Worm (Caenorhabditis elegans): Measurements from ENCODE around the gene nhr-257.

The nhr-257 gene

DNA sequence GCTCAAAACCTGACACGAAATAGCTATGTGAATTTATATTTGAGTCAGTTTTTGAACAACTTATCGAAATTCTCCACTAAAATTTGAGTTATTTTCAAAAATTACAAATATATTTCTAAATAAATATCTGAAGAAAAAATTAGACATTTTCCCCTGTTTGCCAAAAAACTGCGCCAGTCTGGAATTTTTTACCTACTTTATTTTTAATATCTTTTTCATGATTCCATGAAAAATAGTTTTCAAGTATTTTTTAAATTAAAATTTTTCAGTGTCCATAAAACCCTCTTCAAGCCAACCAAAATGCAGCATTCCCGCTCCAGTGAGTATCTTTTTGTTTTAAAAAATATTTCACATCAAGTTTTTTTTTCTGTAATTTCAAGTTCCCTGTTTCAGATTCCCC lies 38.4 kb downstream of the nhr-257 start, which contains the start of gene F53C3.8:
Gene F53C3.8 (plus strand): TSS at position 301 of the 400 bp plus-strand sequence.
- TF ChIP-seq mml-1 (tag; optimal IDR thresholded peaks at IDR 0.05) (no peak), fkh-10 (GFP tag; optimal IDR thresholded peaks at IDR 0.05) (no peak), lsy-12 (tag; optimal IDR thresholded peaks at IDR 0.05) (no peak), nhr-43 (tag; optimal IDR thresholded peaks at IDR 0.05; ENCODE audit: poor library complexity, severe bottlenecking) (no peak), daf-12 (tag; optimal IDR thresholded peaks at IDR 0.05) (no peak), elt-1 (tag; optimal IDR thresholded peaks at IDR 0.05) (no peak), aly-2 (tag; optimal IDR thresholded peaks at IDR 0.05) (no peak), fkh-2 (tag; optimal IDR thresholded peaks at IDR 0.05) (no peak), mdl-1 (tag; optimal IDR thresholded peaks at IDR 0.05) (no peak), nhr-25 (tag; optimal IDR thresholded peaks at IDR 0.05) (no peak), nfya-1 (tag; optimal IDR thresholded peaks at IDR 0.05; ENCODE audit: insufficient read depth) (no peak), elt-2 (tag; optimal IDR thresholded peaks at IDR 0.05) (no peak), nhr-67 (tag; optimal IDR thresholded peaks at IDR 0.05) (no peak), pha-4 (tag; optimal IDR thresholded peaks at IDR 0.05) (no peak)

DNA sequence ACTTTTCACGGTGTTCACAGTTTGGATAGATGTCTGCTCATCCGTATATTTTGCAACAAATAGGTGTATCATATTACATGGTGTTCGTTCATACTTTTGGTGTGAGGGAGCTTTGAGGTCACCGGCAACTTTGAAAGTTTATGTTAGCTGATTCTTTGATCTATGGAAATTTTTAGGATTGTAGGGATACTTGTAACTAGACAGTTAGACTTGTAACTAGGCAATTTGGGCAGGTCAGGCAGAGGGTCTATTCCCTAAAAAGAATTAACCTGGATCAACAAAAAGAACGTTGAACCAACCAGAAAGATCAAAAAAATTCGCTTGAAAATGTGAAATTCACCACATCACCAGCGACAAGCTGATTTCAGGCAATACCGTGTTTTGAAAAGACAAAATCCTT lies 41.2 kb downstream of the nhr-257 start:
- TF ChIP-seq snpc-4 (tag; optimal IDR thresholded peaks at IDR 0.05): no peak
- TF ChIP-seq nhr-12 (tag; optimal IDR thresholded peaks at IDR 0.05): no peak
- no peak for TF ChIP-seq unc-62 (GFP tag; optimal IDR thresholded peaks at IDR 0.05)
- TF ChIP-seq elt-3 (tag; optimal IDR thresholded peaks at IDR 0.05): no peak

DNA sequence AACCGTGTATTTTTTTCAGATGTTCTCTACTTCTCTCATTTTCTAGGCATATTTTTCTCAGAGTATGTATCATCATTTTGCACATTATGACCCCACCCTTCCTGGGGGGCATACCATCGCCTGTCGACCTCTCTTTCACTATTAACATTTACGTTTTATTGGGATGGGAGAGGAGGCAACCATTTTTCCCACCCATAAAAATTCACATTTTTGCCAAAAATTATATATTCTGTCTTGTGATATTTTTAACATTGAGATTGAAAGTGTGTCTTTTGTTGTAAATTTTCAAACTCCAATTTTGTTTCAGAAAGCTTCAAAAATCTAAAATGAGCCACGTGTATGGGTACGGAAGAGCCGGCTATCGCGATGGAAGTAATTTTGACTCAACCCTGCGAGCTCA lies 42.0 kb downstream of the nhr-257 start, which contains the start of gene F53C3.7:
Gene F53C3.7 (plus strand): TSS at position 301 of the 400 bp plus-strand sequence.
- no peak for TF ChIP-seq ceh-28 (tag; optimal IDR thresholded peaks at IDR 0.05)
- no peak for TF ChIP-seq nhr-77 (tag; optimal IDR thresholded peaks at IDR 0.05)
- TF ChIP-seq fkh-10 (GFP tag; optimal IDR thresholded peaks at IDR 0.05): no peak
- TF ChIP-seq tbx-2 (tag; optimal IDR thresholded peaks at IDR 0.05): no peak
- no peak for TF ChIP-seq egl-27 (tag; optimal IDR thresholded peaks at IDR 0.05)
- no peak for TF ChIP-seq nhr-25 (tag; optimal IDR thresholded peaks at IDR 0.05)
- no peak for TF ChIP-seq elt-2 (tag; optimal IDR thresholded peaks at IDR 0.05)
- no peak for TF ChIP-seq nhr-76 (tag; optimal IDR thresholded peaks at IDR 0.05)
- no peak for TF ChIP-seq lin-15B (tag; optimal IDR thresholded peaks at IDR 0.05)
- TF ChIP-seq R02D3.7 (tag; optimal IDR thresholded peaks at IDR 0.05): no peak
- no peak for TF ChIP-seq pqm-1 (tag; optimal IDR thresholded peaks at IDR 0.05)
- no peak for TF ChIP-seq ZK546.5 (tag; optimal IDR thresholded peaks at IDR 0.05)
- TF ChIP-seq nhr-67 (tag; optimal IDR thresholded peaks at IDR 0.05): no peak
- TF ChIP-seq unc-62 (GFP tag; optimal IDR thresholded peaks at IDR 0.05): no peak
- TF ChIP-seq nhr-11 (tag; optimal IDR thresholded peaks at IDR 0.05): no peak
- no peak for TF ChIP-seq aly-2 (tag; optimal IDR thresholded peaks at IDR 0.05)
- TF ChIP-seq ceh-9 (tag; optimal IDR thresholded peaks at IDR 0.05): no peak

DNA sequence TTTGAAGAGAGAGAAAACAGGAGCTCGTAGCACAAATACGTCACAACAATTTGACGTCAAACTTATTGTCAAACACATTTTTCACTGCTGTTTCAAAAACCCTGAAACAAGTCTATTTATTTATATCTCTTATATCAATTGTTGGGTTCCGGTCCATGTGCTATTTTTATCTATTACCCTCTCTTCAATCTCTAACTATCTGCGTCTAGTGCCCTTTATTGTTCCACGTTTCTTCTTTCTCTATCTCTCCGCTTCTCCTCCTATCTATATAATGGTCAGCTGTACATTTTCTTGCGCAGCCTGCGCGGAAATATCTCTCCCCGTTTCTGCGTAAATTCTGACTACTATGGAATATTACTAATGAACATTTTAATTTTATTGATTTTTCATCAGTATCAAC lies 44.2 kb downstream of the nhr-257 start:
- TF ChIP-seq nhr-237 (tag; optimal IDR thresholded peaks at IDR 0.05): no peak
- no peak for TF ChIP-seq nhr-12 (tag; optimal IDR thresholded peaks at IDR 0.05)
- TF ChIP-seq pqm-1 (tag; optimal IDR thresholded peaks at IDR 0.05): no peak
- peak; percentile 52 for TF ChIP-seq pha-4 (tag; optimal IDR thresholded peaks at IDR 0.05)
- TF ChIP-seq ceh-28 (tag; optimal IDR thresholded peaks at IDR 0.05): peak; percentile 38
- no peak for TF ChIP-seq ama-1 (optimal IDR thresholded peaks at IDR 0.05)
- no peak for TF ChIP-seq elt-2 (tag; optimal IDR thresholded peaks at IDR 0.05)
- TF ChIP-seq ceh-9 (tag; optimal IDR thresholded peaks at IDR 0.05): no peak
- TF ChIP-seq lsy-12 (tag; optimal IDR thresholded peaks at IDR 0.05): no peak
- no peak for TF ChIP-seq nhr-67 (tag; optimal IDR thresholded peaks at IDR 0.05)
- no peak for TF ChIP-seq fkh-2 (tag; optimal IDR thresholded peaks at IDR 0.05)
- TF ChIP-seq mml-1 (tag; optimal IDR thresholded peaks at IDR 0.05): no peak
- TF ChIP-seq nfya-1 (tag; optimal IDR thresholded peaks at IDR 0.05; ENCODE audit: insufficient read depth): peak; percentile 61
- TF ChIP-seq unc-62 (GFP tag; optimal IDR thresholded peaks at IDR 0.05): no peak
- TF ChIP-seq nhr-25 (tag; optimal IDR thresholded peaks at IDR 0.05): no peak
- peak; percentile 23 for TF ChIP-seq nhr-23 (tag; optimal IDR thresholded peaks at IDR 0.05)
- TF ChIP-seq nhr-43 (tag; optimal IDR thresholded peaks at IDR 0.05; ENCODE audit: poor library complexity, severe bottlenecking): peak; percentile 1
- peak; percentile 13 for TF ChIP-seq egl-5 (tag; optimal IDR thresholded peaks at IDR 0.05)
- TF ChIP-seq aly-2 (tag; optimal IDR thresholded peaks at IDR 0.05): no peak
- no peak for TF ChIP-seq fos-1 (tag; optimal IDR thresholded peaks at IDR 0.05)
- TF ChIP-seq ztf-11 (tag; optimal IDR thresholded peaks at IDR 0.05): no peak
- TF ChIP-seq egl-27 (tag; optimal IDR thresholded peaks at IDR 0.05): no peak
- no peak for TF ChIP-seq lin-39 (tag; optimal IDR thresholded peaks at IDR 0.05)

Measured in whole organism, L3 larva.